Worm (Caenorhabditis elegans) whole organism, L1 larva: ENCODE results near the gene hpr-9.

Experiments
- C34B4.2 ChIP-seq: sonication (generic microtip); optimal IDR thresholded peaks from 2 replicates; lab custom pipeline; 2017; ENCODE audit warnings: mild to moderate bottlenecking, missing genetic modification characterization, missing compliant biosample characterization
- alr-1 ChIP-seq: fragments of 200-800 bp; sonication (Bioruptor generic); optimal IDR thresholded peaks from 2 replicates; lab custom pipeline; 2018; ENCODE audit warnings: borderline replicate concordance, mild to moderate bottlenecking, missing genetic modification characterization, missing compliant biosample characterization
- ama-1 ChIP-seq: fragments of 150-350 bp; optimal IDR thresholded peaks from 2 replicates; lab custom pipeline; 2014
- ceh-63 ChIP-seq: fragments of 200-800 bp; sonication (Bioruptor generic); optimal IDR thresholded peaks from 2 replicates; lab custom pipeline; 2018; ENCODE audit warnings: mild to moderate bottlenecking, missing genetic modification characterization, missing compliant biosample characterization
- ceh-8 ChIP-seq: fragments of 200-800 bp; sonication (Bioruptor generic); optimal IDR thresholded peaks from 2 replicates; lab custom pipeline; 2018; ENCODE audit warnings: mild to moderate bottlenecking, missing genetic modification characterization, moderate library complexity, missing compliant biosample characterization
- ceh-82 ChIP-seq, 3 experiments: fragments of 150-350 bp in 1 of 3; sonication (generic microtip) in 2 of 3; optimal IDR thresholded peaks; 2 replicates each; lab custom pipeline; 2014 to 2017; ENCODE audit warnings: missing biosample characterization in 3 of 3, missing genetic modification characterization in 3 of 3
- ceh-88 ChIP-seq: fragments of 200-800 bp; sonication (Bioruptor generic); IDR thresholded peaks from 2 replicates; pipeline ENCODE4 v1.3.6; 2022; ENCODE audit warnings: missing genetic modification characterization, missing compliant biosample characterization
- ces-1 ChIP-seq: fragments of 150-350 bp; optimal IDR thresholded peaks from 2 replicates; lab custom pipeline; 2014; ENCODE audit warnings: missing biosample characterization, missing genetic modification reagents, missing genetic modification characterization
- dpl-1 ChIP-seq, 3 experiments: fragments of 150-350 bp in 2 of 3; sonication (generic microtip) in 1 of 3; optimal IDR thresholded peaks; 2 replicates each; lab custom pipeline; 2014 to 2017; ENCODE audit warnings: missing biosample characterization in 3 of 3, missing genetic modification characterization in 3 of 3, missing genetic modification reagents in 3 of 3
- dsc-1 ChIP-seq: sonication (generic microtip); optimal IDR thresholded peaks from 2 replicates; lab custom pipeline; 2016; ENCODE audit warnings: mild to moderate bottlenecking, missing genetic modification characterization, missing compliant biosample characterization
- efl-1 ChIP-seq, 4 experiments: fragments of 150-350 bp; optimal IDR thresholded peaks in 3 of 4; peaks in 1 of 4; 1 replicate in 1 of 4; 2 replicates in 3 of 4; lab custom pipeline; 2014; ENCODE audit warnings: missing biosample characterization in 2 of 4, missing genetic modification characterization in 2 of 4, missing genetic modification reagents in 2 of 4
- egl-27 ChIP-seq, 2 experiments: fragments of 150-350 bp in 1 of 2; sonication (generic microtip); optimal IDR thresholded peaks; 3 replicates each; lab custom pipeline; 2017 to 2018; ENCODE audit warnings: missing biosample characterization in 2 of 2, missing genetic modification characterization in 2 of 2, missing genetic modification reagents in 2 of 2
- elt-2 ChIP-seq: sonication (generic microtip); optimal IDR thresholded peaks from 2 replicates; lab custom pipeline; 2016; ENCODE audit warnings: missing genetic modification characterization, mild to moderate bottlenecking, inconsistent platforms, missing compliant biosample characterization, missing genetic modification reagents
- elt-3 ChIP-seq, 6 experiments: fragments of 150-350 bp in 1 of 6; sonication (generic microtip); optimal IDR thresholded peaks; 2 replicates each; lab custom pipeline; 2017 to 2018; ENCODE audit warnings: missing biosample characterization in 6 of 6, missing genetic modification characterization in 6 of 6, inconsistent platforms in 1 of 6
- fkh-10 ChIP-seq: sonication (generic microtip); optimal IDR thresholded peaks from 2 replicates; lab custom pipeline; 2017; ENCODE audit warnings: missing biosample characterization, missing genetic modification reagents, missing genetic modification characterization
- grh-1 ChIP-seq: fragments of 200-800 bp; sonication (Bioruptor generic); IDR thresholded peaks from 2 replicates; pipeline ENCODE4 v1.3.6; 2022; ENCODE audit warnings: missing genetic modification reagents, missing genetic modification characterization, missing compliant biosample characterization
- hlh-17 ChIP-seq: fragments of 200-800 bp; sonication (Bioruptor generic); optimal IDR thresholded peaks from 2 replicates; lab custom pipeline; 2018; ENCODE audit warnings: missing genetic modification characterization, mild to moderate bottlenecking, missing compliant biosample characterization, moderate library complexity, borderline replicate concordance
- hlh-4 ChIP-seq: sonication (generic microtip); optimal IDR thresholded peaks from 2 replicates; lab custom pipeline; 2016; ENCODE audit warnings: mild to moderate bottlenecking, missing genetic modification characterization, missing compliant biosample characterization
- hpl-2 ChIP-seq: fragments of 150-350 bp; optimal IDR thresholded peaks from 2 replicates; lab custom pipeline; 2014; ENCODE audit warnings: missing biosample characterization, missing genetic modification reagents, missing genetic modification characterization
- irx-1 ChIP-seq: sonication (generic microtip); optimal IDR thresholded peaks from 2 replicates; lab custom pipeline; 2016; ENCODE audit warnings: missing genetic modification characterization, missing compliant biosample characterization
- isw-1 ChIP-seq: fragments of 200-800 bp; sonication (Bioruptor generic); IDR thresholded peaks from 2 replicates; pipeline ENCODE4 v1.3.6; 2022; ENCODE audit warnings: missing genetic modification characterization, missing compliant biosample characterization
- jun-1 ChIP-seq: fragments of 150-350 bp; optimal IDR thresholded peaks from 2 replicates; lab custom pipeline; 2014; ENCODE audit warnings: missing biosample characterization, missing genetic modification reagents, missing genetic modification characterization
- lin-14 ChIP-seq: fragments of 200-800 bp; sonication (Bioruptor generic); optimal IDR thresholded peaks from 2 replicates; lab custom pipeline; 2018; ENCODE audit warnings: mild to moderate bottlenecking, missing genetic modification characterization, moderate library complexity, missing compliant biosample characterization
- lin-15B ChIP-seq: fragments of 150-350 bp; sonication (generic microtip); optimal IDR thresholded peaks from 3 replicates; lab custom pipeline; 2014; ENCODE audit warnings: missing biosample characterization, missing genetic modification characterization
- lin-35 ChIP-seq, 2 experiments: fragments of 150-350 bp; optimal IDR thresholded peaks; 2 replicates each; lab custom pipeline; 2014; ENCODE audit warnings: missing biosample characterization in 2 of 2, missing genetic modification characterization in 2 of 2, missing genetic modification reagents in 2 of 2
- lir-3 ChIP-seq: sonication (generic microtip); optimal IDR thresholded peaks from 2 replicates; lab custom pipeline; 2016; ENCODE audit warnings: mild to moderate bottlenecking, missing genetic modification characterization, moderate library complexity, missing compliant biosample characterization; ENCODE audit not compliant: poor library complexity
- mep-1 ChIP-seq: fragments of 150-350 bp; optimal IDR thresholded peaks from 2 replicates; lab custom pipeline; 2014; ENCODE audit warnings: missing biosample characterization, missing genetic modification characterization
- nhr-12 ChIP-seq: sonication (generic microtip); optimal IDR thresholded peaks from 2 replicates; lab custom pipeline; 2017; ENCODE audit warnings: missing biosample characterization, missing genetic modification characterization
- nhr-20 ChIP-seq: sonication (generic microtip); optimal IDR thresholded peaks from 2 replicates; lab custom pipeline; 2016; ENCODE audit warnings: mild to moderate bottlenecking, missing genetic modification characterization, missing compliant biosample characterization
- nhr-47 ChIP-seq: sonication (generic microtip); optimal IDR thresholded peaks from 2 replicates; lab custom pipeline; 2016; ENCODE audit warnings: mild to moderate bottlenecking, missing genetic modification characterization, moderate library complexity, missing compliant biosample characterization
- nhr-71 ChIP-seq: sonication (generic microtip); optimal IDR thresholded peaks from 2 replicates; lab custom pipeline; 2016; ENCODE audit warnings: mild to moderate bottlenecking, missing genetic modification characterization, moderate library complexity, missing compliant biosample characterization
- nhr-76 ChIP-seq: sonication (generic microtip); optimal IDR thresholded peaks from 2 replicates; lab custom pipeline; 2017; ENCODE audit warnings: missing biosample characterization, missing genetic modification characterization
- nhr-77 ChIP-seq: fragments of 150-350 bp; optimal IDR thresholded peaks from 2 replicates; lab custom pipeline; 2014; ENCODE audit warnings: missing biosample characterization, missing genetic modification characterization
- nhr-84 ChIP-seq: sonication (generic microtip); optimal IDR thresholded peaks from 2 replicates; lab custom pipeline; 2017; ENCODE audit warnings: missing biosample characterization, missing genetic modification characterization
- nhr-90 ChIP-seq: sonication (generic microtip); optimal IDR thresholded peaks from 2 replicates; lab custom pipeline; 2016; ENCODE audit warnings: mild to moderate bottlenecking, missing genetic modification characterization, missing compliant biosample characterization; ENCODE audit not compliant: poor library complexity
- pag-3 ChIP-seq: sonication (generic microtip); optimal IDR thresholded peaks from 2 replicates; lab custom pipeline; 2017; ENCODE audit warnings: missing genetic modification characterization, mild to moderate bottlenecking, missing compliant biosample characterization, antibody characterized with exemption, borderline replicate concordance; ENCODE audit not compliant: insufficient read depth
- pqm-1 ChIP-seq: sonication (generic microtip); optimal IDR thresholded peaks from 3 replicates; lab custom pipeline; 2017; ENCODE audit warnings: missing biosample characterization, missing genetic modification characterization
- rnt-1 ChIP-seq: sonication (generic microtip); optimal IDR thresholded peaks from 2 replicates; lab custom pipeline; 2016; ENCODE audit warnings: mild to moderate bottlenecking, missing genetic modification characterization, moderate library complexity, missing compliant biosample characterization
- skn-1 ChIP-seq: fragments of 150-350 bp; optimal IDR thresholded peaks from 2 replicates; lab custom pipeline; 2014; ENCODE audit warnings: missing biosample characterization, missing genetic modification characterization
- snpc-4 ChIP-seq: fragments of 150-350 bp; optimal IDR thresholded peaks from 2 replicates; lab custom pipeline; 2014; ENCODE audit warnings: missing biosample characterization, missing genetic modification characterization
- snu-23 ChIP-seq: sonication (generic microtip); optimal IDR thresholded peaks from 2 replicates; lab custom pipeline; 2016; ENCODE audit warnings: missing genetic modification characterization, missing compliant biosample characterization
- sox-4 ChIP-seq: sonication (generic microtip); optimal IDR thresholded peaks from 2 replicates; lab custom pipeline; 2016; ENCODE audit warnings: missing genetic modification characterization, missing compliant biosample characterization
- swsn-7 ChIP-seq: sonication (generic microtip); optimal IDR thresholded peaks from 2 replicates; lab custom pipeline; 2016; ENCODE audit warnings: missing genetic modification characterization, missing compliant biosample characterization
- tbx-2 ChIP-seq: sonication (generic microtip); optimal IDR thresholded peaks from 2 replicates; lab custom pipeline; 2016; ENCODE audit warnings: missing genetic modification characterization, missing compliant biosample characterization
- tlp-1 ChIP-seq: fragments of 150-350 bp; optimal IDR thresholded peaks from 2 replicates; lab custom pipeline; 2014; ENCODE audit warnings: missing biosample characterization, missing genetic modification characterization
- unc-62 ChIP-seq: fragments of 150-350 bp; optimal IDR thresholded peaks from 2 replicates; lab custom pipeline; 2014; ENCODE audit warnings: missing biosample characterization, missing genetic modification reagents, missing genetic modification characterization
- unc-98 ChIP-seq: fragments of 200-800 bp; sonication (Bioruptor generic); IDR thresholded peaks from 2 replicates; pipeline ENCODE4 v1.3.6; 2022; ENCODE audit warnings: missing genetic modification characterization, missing compliant biosample characterization
- xbp-1 ChIP-seq: sonication (generic microtip); optimal IDR thresholded peaks from 2 replicates; lab custom pipeline; 2016; ENCODE audit warnings: missing genetic modification characterization, missing compliant biosample characterization
- zag-1 ChIP-seq: fragments of 150-350 bp; optimal IDR thresholded peaks from 2 replicates; lab custom pipeline; 2014; ENCODE audit warnings: missing biosample characterization, missing genetic modification characterization
- ztf-11 ChIP-seq, 2 experiments: sonication (generic microtip); optimal IDR thresholded peaks; 2 replicates each; lab custom pipeline; 2016 to 2017; ENCODE audit warnings: missing genetic modification characterization in 2 of 2, missing biosample characterization in 1 of 2, missing compliant biosample characterization in 1 of 2

Gene hpr-9

ce11 chrIII:10624564-10624963 is 3.2 kb downstream of the hpr-9 start (continued):
- TF ChIP-seq ceh-8 (GFP tag; lab: Kevin White, UChicago): no peak
- no peak for TF ChIP-seq ces-1
- TF ChIP-seq nhr-90 (tag; lab: Kevin White, UChicago): peak; percentile 49
- peak; percentile 15 for TF ChIP-seq dsc-1 (tag; lab: Kevin White, UChicago)
- no peak for TF ChIP-seq lin-15B (tag; lab: Kevin White, UChicago)
- peak; percentile 35 for TF ChIP-seq irx-1
- TF ChIP-seq unc-98: no peak
- TF ChIP-seq zag-1 (tag; lab: Kevin White, UChicago): no peak
- no peak for TF ChIP-seq elt-2 (tag; lab: Kevin White, UChicago)
- TF ChIP-seq C34B4.2: no peak
- no peak for TF ChIP-seq egl-27 (tag; optimal IDR thresholded peaks at IDR 0.05; lab: Kevin White, UChicago)
- no peak for TF ChIP-seq lin-14 (GFP tag; lab: Kevin White, UChicago)
- no peak for TF ChIP-seq nhr-84
- TF ChIP-seq lir-3 (tag; lab: Kevin White, UChicago): peak; percentile 21
- no peak for TF ChIP-seq ceh-63 (GFP tag; lab: Kevin White, UChicago)
- TF ChIP-seq ama-1: no peak
- TF ChIP-seq swsn-7: peak; percentile 31
- no peak for TF ChIP-seq ceh-88 (GFP tag; lab: Robert Waterston, UW)
- no peak for TF ChIP-seq nhr-12 (tag; lab: Kevin White, UChicago)
- TF ChIP-seq rnt-1 (tag; lab: Kevin White, UChicago): peak; percentile 51
- no peak for TF ChIP-seq tlp-1
- peak; percentile 26 for TF ChIP-seq mep-1 (tag; lab: Kevin White, UChicago)
- no peak for TF ChIP-seq hlh-17 (GFP tag; lab: Kevin White, UChicago)
- TF ChIP-seq nhr-76: no peak
- TF ChIP-seq alr-1 (tag; lab: Kevin White, UChicago): no peak
- no peak for TF ChIP-seq pag-3 (tag; lab: Kevin White, UChicago)
- no peak for TF ChIP-seq pqm-1 (tag; lab: Kevin White, UChicago)
- TF ChIP-seq nhr-77 (tag; lab: Kevin White, UChicago): no peak

- peak; percentile 64 for TF ChIP-seq nhr-47 (tag; lab: Kevin White, UChicago)
- TF ChIP-seq hlh-17 (GFP tag; lab: Kevin White, UChicago): no peak
- no peak for TF ChIP-seq hpl-2 (GFP tag; lab: Kevin White, UChicago)
- peak; percentile 26 to 43 for TF ChIP-seq lin-35 (GFP tag; optimal IDR thresholded peaks at IDR 0.05; lab: Kevin White, UChicago)
- no peak for TF ChIP-seq ztf-11 (tag; optimal IDR thresholded peaks at IDR 0.05; lab: Kevin White, UChicago)
- TF ChIP-seq mep-1 (tag; lab: Kevin White, UChicago): peak; percentile 33
- TF ChIP-seq fkh-10 (GFP tag; lab: Kevin White, UChicago): no peak
- TF ChIP-seq skn-1: peak; percentile 31
- TF ChIP-seq sox-4 (tag; lab: Kevin White, UChicago): no peak
- TF ChIP-seq efl-1 (optimal IDR thresholded peaks at IDR 0.05; lab: Kevin White, UChicago): peak; percentile 64 to 75
- peak in 1 of 2 experiments; percentile 30 for TF ChIP-seq efl-1 (GFP tag; optimal IDR thresholded peaks at IDR 0.05 in 1 of 2; lab: Kevin White, UChicago)
- TF ChIP-seq tbx-2 (tag; lab: Kevin White, UChicago): peak; percentile 47
- peak; percentile 75 for TF ChIP-seq nhr-71 (tag; lab: Kevin White, UChicago)
- peak; percentile 75 for TF ChIP-seq lin-14 (GFP tag; lab: Kevin White, UChicago)
- TF ChIP-seq rnt-1 (tag; lab: Kevin White, UChicago): peak; percentile 74
- TF ChIP-seq snpc-4 (tag; lab: Kevin White, UChicago): peak; percentile 37
- TF ChIP-seq ceh-82 (tag; optimal IDR thresholded peaks at IDR 0.05; lab: Kevin White, UChicago): peak in 1 of 3 experiments; percentile 18
- no peak for TF ChIP-seq grh-1 (GFP tag; lab: Robert Waterston, UW)
- peak; percentile 0 for TF ChIP-seq jun-1 (tag; lab: Kevin White, UChicago)
- TF ChIP-seq swsn-7: peak; percentile 68
- no peak for TF ChIP-seq unc-62 (GFP tag; lab: Kevin White, UChicago)
- TF ChIP-seq ceh-88 (GFP tag; lab: Robert Waterston, UW): no peak
- peak; percentile 61 for TF ChIP-seq nhr-20 (tag; lab: Kevin White, UChicago)
- TF ChIP-seq lir-3 (tag; lab: Kevin White, UChicago): peak; percentile 8
- peak; percentile 45 for TF ChIP-seq nhr-90 (tag; lab: Kevin White, UChicago)
- TF ChIP-seq isw-1: no peak
- peak; percentile 2 for TF ChIP-seq xbp-1 (tag; lab: Kevin White, UChicago)
- no peak for TF ChIP-seq elt-3 (tag; optimal IDR thresholded peaks at IDR 0.05; lab: Kevin White, UChicago)
- no peak for TF ChIP-seq hlh-4 (tag; lab: Kevin White, UChicago)
- TF ChIP-seq zag-1 (tag; lab: Kevin White, UChicago): no peak
- peak in 2 of 3 experiments; percentile 39 to 42 for TF ChIP-seq dpl-1 (GFP tag; optimal IDR thresholded peaks at IDR 0.05; lab: Kevin White, UChicago)
- peak; percentile 59 for TF ChIP-seq snu-23 (GFP tag; lab: Kevin White, UChicago)
Observed at ce11 chrIII:10628360-10628759, 7.0 kb downstream of the hpr-9 start.
